Worm (Caenorhabditis elegans) whole organism, L4 larva: ENCODE results near the gene gldi-6.
"Not testable (repeated sequence)": the region's sequence is repeated elsewhere in the genome, so short reads cannot be mapped to it uniquely, and the experiment has no call there.

Experiments
- D1046.2 ChIP-seq: fragments of 200-800 bp; sonication (Bioruptor generic); IDR thresholded peaks from 2 replicates; pipeline ENCODE4 v1.3.6; 2022; ENCODE audit warnings: missing genetic modification characterization, missing compliant biosample characterization
- F26F4.8 ChIP-seq: fragments of 200-800 bp; sonication (Bioruptor generic); conservative IDR thresholded peaks from 2 replicates; pipeline ENCODE4 v1.3.6; 2022; ENCODE audit warnings: missing genetic modification characterization, missing compliant biosample characterization
- R02D3.7 ChIP-seq: fragments of 150-350 bp; sonication (generic microtip); optimal IDR thresholded peaks from 3 replicates; lab custom pipeline; 2014; ENCODE audit warnings: missing biosample characterization, missing genetic modification characterization
- T26A8.4 ChIP-seq: fragments of 200-800 bp; sonication (Bioruptor generic); IDR thresholded peaks from 2 replicates; pipeline ENCODE4 v1.3.6; 2022; ENCODE audit warnings: missing genetic modification characterization, missing compliant biosample characterization
- Y48G9A.11 ChIP-seq: fragments of 200-800 bp; sonication (Bioruptor generic); IDR thresholded peaks from 2 replicates; pipeline ENCODE4 v1.3.6; 2022; ENCODE audit warnings: missing genetic modification reagents, missing genetic modification characterization, missing compliant biosample characterization
- ZK337.2 ChIP-seq: fragments of 200-800 bp; sonication (Bioruptor generic); IDR thresholded peaks from 2 replicates; pipeline ENCODE4 v1.3.6; 2022; ENCODE audit warnings: missing genetic modification reagents, missing genetic modification characterization, missing compliant biosample characterization
- aha-1 ChIP-seq: fragments of 150-350 bp; peaks from one replicate; lab custom pipeline; 2014; ENCODE audit warnings: missing biosample characterization, missing genetic modification characterization
- aly-2 ChIP-seq: sonication (generic microtip); optimal IDR thresholded peaks from 2 replicates; lab custom pipeline; 2018; ENCODE audit warnings: missing biosample characterization, missing genetic modification characterization
- ceh-32 ChIP-seq: sonication (generic microtip); optimal IDR thresholded peaks from 2 replicates; lab custom pipeline; 2016; ENCODE audit warnings: mild to moderate bottlenecking, missing genetic modification characterization, missing compliant biosample characterization; ENCODE audit not compliant: poor library complexity
- ceh-44 ChIP-seq: fragments of 200-800 bp; sonication (Bioruptor generic); IDR thresholded peaks from 2 replicates; pipeline ENCODE4 v1.3.6; 2022; ENCODE audit warnings: missing genetic modification reagents, missing genetic modification characterization, missing compliant biosample characterization
- ctbp-1 ChIP-seq: fragments of 200-800 bp; sonication (Bioruptor generic); IDR thresholded peaks from 2 replicates; pipeline ENCODE4 v1.3.6; 2022; ENCODE audit warnings: missing genetic modification reagents, missing genetic modification characterization, missing compliant biosample characterization
- daf-19 ChIP-seq: fragments of 200-800 bp; sonication (Bioruptor generic); conservative IDR thresholded peaks from 2 replicates; pipeline ENCODE4 v1.3.6; 2022; ENCODE audit warnings: missing genetic modification characterization, missing compliant biosample characterization
- dmd-9 ChIP-seq: fragments of 200-800 bp; sonication (Bioruptor generic); IDR thresholded peaks from 2 replicates; pipeline ENCODE4 v1.3.6; 2022; ENCODE audit warnings: missing genetic modification reagents, missing genetic modification characterization, missing compliant biosample characterization
- dpl-1 ChIP-seq: fragments of 150-350 bp; optimal IDR thresholded peaks from 2 replicates; lab custom pipeline; 2014; ENCODE audit warnings: missing biosample characterization, missing genetic modification reagents, missing genetic modification characterization
- dve-1 ChIP-seq: sonication (generic microtip); optimal IDR thresholded peaks from 2 replicates; lab custom pipeline; 2017; ENCODE audit warnings: antibody characterized with exemption, mild to moderate bottlenecking, missing genetic modification characterization, missing compliant biosample characterization; ENCODE audit not compliant: insufficient read depth
- egl-43 ChIP-seq: fragments of 200-800 bp; sonication (Bioruptor generic); IDR thresholded peaks from 2 replicates; pipeline ENCODE4 v1.3.6; 2022; ENCODE audit warnings: missing genetic modification reagents, missing genetic modification characterization, missing compliant biosample characterization
- fkh-10 ChIP-seq: fragments of 150-350 bp; optimal IDR thresholded peaks from 2 replicates; lab custom pipeline; 2014; ENCODE audit warnings: missing biosample characterization, missing genetic modification reagents, missing genetic modification characterization
- fos-1 ChIP-seq: fragments of 150-350 bp; optimal IDR thresholded peaks from 2 replicates; lab custom pipeline; 2014; ENCODE audit warnings: missing biosample characterization, missing genetic modification characterization
- hif-1 ChIP-seq, 2 experiments: sonication (generic microtip); optimal IDR thresholded peaks; 2 replicates each; lab custom pipeline; 2016 to 2017; ENCODE audit warnings: missing compliant biosample characterization in 2 of 2, missing genetic modification characterization in 2 of 2, missing genetic modification reagents in 2 of 2, missing genotype in 2 of 2, mild to moderate bottlenecking in 1 of 2
- hlh-30 ChIP-seq: sonication (generic microtip); optimal IDR thresholded peaks from 2 replicates; lab custom pipeline; 2017; ENCODE audit warnings: antibody characterized with exemption, mild to moderate bottlenecking, missing genetic modification characterization, missing compliant biosample characterization; ENCODE audit not compliant: insufficient read depth
- hmg-1.1 ChIP-seq: fragments of 200-800 bp; sonication (Bioruptor generic); IDR thresholded peaks from 2 replicates; pipeline ENCODE4 v1.3.6; 2022; ENCODE audit warnings: missing genetic modification reagents, missing genetic modification characterization, missing compliant biosample characterization
- jun-1 ChIP-seq: fragments of 150-350 bp; optimal IDR thresholded peaks from 2 replicates; lab custom pipeline; 2014; ENCODE audit warnings: missing biosample characterization, missing genetic modification reagents, missing genetic modification characterization
- lim-7 ChIP-seq: fragments of 200-800 bp; sonication (Bioruptor generic); IDR thresholded peaks from 2 replicates; pipeline ENCODE4 v1.3.6; 2022; ENCODE audit warnings: missing genetic modification characterization, missing compliant biosample characterization
- lin-15B ChIP-seq: fragments of 150-350 bp; sonication (generic microtip); optimal IDR thresholded peaks from 3 replicates; lab custom pipeline; 2014; ENCODE audit warnings: missing biosample characterization, missing genetic modification characterization
- lin-29 ChIP-seq: fragments of 200-800 bp; sonication (Bioruptor generic); IDR thresholded peaks from 2 replicates; pipeline ENCODE4 v1.3.6; 2022; ENCODE audit warnings: missing genetic modification reagents, missing genetic modification characterization, missing compliant biosample characterization
- lin-38 ChIP-seq: fragments of 200-800 bp; sonication (Bioruptor generic); IDR thresholded peaks from 2 replicates; pipeline ENCODE4 v1.3.6; 2022; ENCODE audit warnings: missing genetic modification reagents, missing genetic modification characterization, missing compliant biosample characterization
- madf-5 ChIP-seq, 2 experiments: fragments of 200-800 bp; sonication (Bioruptor generic); IDR thresholded peaks; 2 replicates each; pipeline ENCODE4 v1.3.6; 2022; ENCODE audit warnings: missing compliant biosample characterization in 2 of 2, missing genetic modification characterization in 2 of 2
- mdt-29 ChIP-seq: fragments of 200-800 bp; sonication (Bioruptor generic); IDR thresholded peaks from 2 replicates; pipeline ENCODE4 v1.3.6; 2022; ENCODE audit warnings: missing genetic modification reagents, missing genetic modification characterization, missing compliant biosample characterization
- mxl-3 ChIP-seq: fragments of 200-800 bp; sonication (Bioruptor generic); optimal IDR thresholded peaks from 2 replicates; lab custom pipeline; 2018; ENCODE audit warnings: mild to moderate bottlenecking, missing genetic modification characterization, missing compliant biosample characterization
- nhr-111 ChIP-seq: fragments of 200-800 bp; sonication (Bioruptor generic); optimal IDR thresholded peaks from 2 replicates; lab custom pipeline; 2018; ENCODE audit warnings: mild to moderate bottlenecking, missing genetic modification characterization, missing compliant biosample characterization
- nhr-42 ChIP-seq: fragments of 200-800 bp; sonication (Bioruptor generic); IDR thresholded peaks from 2 replicates; pipeline ENCODE4 v1.3.6; 2022; ENCODE audit warnings: missing genetic modification characterization, missing compliant biosample characterization
- nhr-48 ChIP-seq: sonication (generic microtip); optimal IDR thresholded peaks from 2 replicates; lab custom pipeline; 2016; ENCODE audit warnings: mild to moderate bottlenecking, missing genetic modification characterization, missing compliant biosample characterization
- nhr-6 ChIP-seq: fragments of 150-350 bp; optimal IDR thresholded peaks from 2 replicates; lab custom pipeline; 2014; ENCODE audit warnings: missing biosample characterization, missing genetic modification characterization
- nhr-77 ChIP-seq: fragments of 150-350 bp; optimal IDR thresholded peaks from 2 replicates; lab custom pipeline; 2014; ENCODE audit warnings: missing biosample characterization, missing genetic modification characterization
- php-3 ChIP-seq: fragments of 200-800 bp; sonication (Bioruptor generic); IDR thresholded peaks from 2 replicates; pipeline ENCODE4 v1.3.6; 2022; ENCODE audit warnings: missing genetic modification reagents, missing genetic modification characterization, missing compliant biosample characterization
- pqm-1 ChIP-seq: sonication (generic microtip); optimal IDR thresholded peaks from 2 replicates; lab custom pipeline; 2017; ENCODE audit warnings: missing biosample characterization, missing genetic modification characterization
- set-16 ChIP-seq: fragments of 200-800 bp; sonication (Bioruptor generic); IDR thresholded peaks from 2 replicates; pipeline ENCODE4 v1.3.6; 2022; ENCODE audit warnings: missing genetic modification reagents, missing genetic modification characterization, missing compliant biosample characterization
- skn-1 ChIP-seq: fragments of 150-350 bp; optimal IDR thresholded peaks from 2 replicates; lab custom pipeline; 2014; ENCODE audit warnings: missing biosample characterization, missing genetic modification characterization
- snpc-1.2 ChIP-seq: fragments of 200-800 bp; sonication (Bioruptor generic); IDR thresholded peaks from 2 replicates; pipeline ENCODE4 v1.3.6; 2022; ENCODE audit warnings: missing genetic modification reagents, missing genetic modification characterization, missing compliant biosample characterization
- spr-1 ChIP-seq: sonication (generic microtip); optimal IDR thresholded peaks from 2 replicates; lab custom pipeline; 2016; ENCODE audit warnings: mild to moderate bottlenecking, missing genetic modification characterization, missing compliant biosample characterization
- spr-3 ChIP-seq: fragments of 200-800 bp; sonication (Bioruptor generic); optimal IDR thresholded peaks from 2 replicates; lab custom pipeline; 2018; ENCODE audit warnings: mild to moderate bottlenecking, missing genetic modification characterization, missing compliant biosample characterization
- unc-130 ChIP-seq: sonication (generic microtip); optimal IDR thresholded peaks from 2 replicates; lab custom pipeline; 2016; ENCODE audit warnings: missing genetic modification reagents, missing genetic modification characterization, missing compliant biosample characterization
- zfp-3 ChIP-seq: fragments of 200-800 bp; sonication (Bioruptor generic); conservative IDR thresholded peaks from 2 replicates; pipeline ENCODE4 v1.3.6; 2022; ENCODE audit warnings: missing genetic modification reagents, missing genetic modification characterization, missing compliant biosample characterization
- zip-11 ChIP-seq: fragments of 200-800 bp; sonication (Bioruptor generic); IDR thresholded peaks from 2 replicates; pipeline ENCODE4 v1.3.6; 2022; ENCODE audit warnings: missing genetic modification characterization, missing compliant biosample characterization
- ztf-11 ChIP-seq: fragments of 150-350 bp; optimal IDR thresholded peaks from 2 replicates; lab custom pipeline; 2014; ENCODE audit warnings: missing biosample characterization, missing genetic modification characterization

Gene gldi-6

DNA sequence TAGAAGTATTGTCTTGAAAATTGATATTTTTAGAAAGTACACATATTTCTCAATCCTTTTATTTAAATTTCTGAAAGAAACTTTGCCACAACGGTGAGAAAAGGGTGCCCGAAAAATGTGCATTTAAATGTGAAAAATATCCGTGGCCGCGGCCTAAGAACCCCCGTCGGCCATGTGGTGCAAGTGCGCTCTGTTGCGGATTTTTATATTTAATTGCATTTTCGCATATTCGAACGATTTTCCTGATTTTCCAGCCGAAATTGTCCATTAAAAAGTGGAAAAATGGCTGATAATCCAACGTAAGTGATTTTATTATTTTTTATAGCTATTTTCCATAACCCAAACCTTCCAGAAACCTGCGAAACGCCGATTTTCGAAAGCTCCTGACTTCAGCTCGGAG lies 35.5 kb downstream of the gldi-6 start, which contains the start of gene smu-2 (continued):
- TF ChIP-seq php-3 (GFP tag; lab: Robert Waterston, UW), result 0 out of 2 replicates have a peak, but pooled peaks have one; percentile 43
- peak; percentile 62 for TF ChIP-seq dpl-1 (GFP tag; lab: Kevin White, UChicago)
- TF ChIP-seq unc-130 (GFP tag; lab: Kevin White, UChicago), result peak; percentile 89
- no peak for TF ChIP-seq ceh-32 (tag; lab: Kevin White, UChicago)
- TF ChIP-seq mxl-3 (GFP tag; lab: Kevin White, UChicago), result no peak
- no peak for TF ChIP-seq zip-11
- TF ChIP-seq ztf-11 (tag; lab: Kevin White, UChicago), result no peak
- peak; percentile 54; the same call in 1 of the 2 replicates for TF ChIP-seq dmd-9
- no peak for TF ChIP-seq skn-1 (tag; lab: Kevin White, UChicago)
- TF ChIP-seq mdt-29 (GFP tag; lab: Robert Waterston, UW), result no peak
- no peak for TF ChIP-seq daf-19
- no peak for TF ChIP-seq set-16 (GFP tag; lab: Robert Waterston, UW)
- no peak for TF ChIP-seq fos-1 (tag; lab: Kevin White, UChicago)
- peak; percentile 74; the same call in 1 of the 2 replicates for TF ChIP-seq ZK337.2 (GFP tag; lab: Robert Waterston, UW)
- TF ChIP-seq fkh-10 (GFP tag; lab: Kevin White, UChicago), result peak; percentile 28
- no peak for TF ChIP-seq lin-15B (tag; lab: Kevin White, UChicago)
- TF ChIP-seq nhr-6 (tag; lab: Kevin White, UChicago), result no peak
- TF ChIP-seq hmg-1.1, result no peak
- TF ChIP-seq jun-1 (tag; lab: Kevin White, UChicago), result no peak
- TF ChIP-seq lin-38 (GFP tag; lab: Robert Waterston, UW), result peak; percentile 97
- no peak for TF ChIP-seq R02D3.7 (tag; lab: Kevin White, UChicago)
- no peak; a peak in 1 of 4 replicates for TF ChIP-seq madf-5 (GFP tag; IDR thresholded peaks at IDR 0.05; lab: Robert Waterston, UW)
- TF ChIP-seq aha-1, result peak; percentile 95
- TF ChIP-seq ctbp-1, result no peak
- no peak for TF ChIP-seq dve-1 (tag; lab: Kevin White, UChicago)
- no peak for TF ChIP-seq nhr-48
- no peak for TF ChIP-seq ceh-44 (GFP tag; lab: Robert Waterston, UW)

DNA sequence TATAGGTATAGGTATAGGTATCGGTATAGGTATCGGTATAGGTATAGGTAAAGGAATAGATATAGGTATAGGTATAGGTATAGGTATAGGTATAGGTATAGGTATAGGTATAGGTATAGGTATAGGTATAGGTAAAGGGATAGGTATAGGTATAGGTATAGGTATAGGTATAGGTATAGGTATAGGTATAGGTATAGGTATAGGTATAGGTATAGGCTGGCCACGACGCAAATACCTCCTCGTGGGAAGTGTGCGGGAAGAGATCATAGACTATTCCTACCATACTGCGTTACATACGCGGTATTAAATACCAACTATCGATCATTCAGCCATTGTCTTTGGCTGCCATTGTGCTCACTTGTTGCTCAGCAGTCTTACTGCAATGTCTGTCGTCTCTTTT lies 44.0 kb downstream of the gldi-6 start, which contains the start of gene fbxb-112:
Gene fbxb-112 (plus strand): TSS at position 301 of the 400 bp plus-strand sequence.
- not testable (repeated sequence) for TF ChIP-seq D1046.2; hlh-30 (tag; lab: Kevin White, UChicago); nhr-42 (GFP tag; lab: Robert Waterston, UW)

DNA sequence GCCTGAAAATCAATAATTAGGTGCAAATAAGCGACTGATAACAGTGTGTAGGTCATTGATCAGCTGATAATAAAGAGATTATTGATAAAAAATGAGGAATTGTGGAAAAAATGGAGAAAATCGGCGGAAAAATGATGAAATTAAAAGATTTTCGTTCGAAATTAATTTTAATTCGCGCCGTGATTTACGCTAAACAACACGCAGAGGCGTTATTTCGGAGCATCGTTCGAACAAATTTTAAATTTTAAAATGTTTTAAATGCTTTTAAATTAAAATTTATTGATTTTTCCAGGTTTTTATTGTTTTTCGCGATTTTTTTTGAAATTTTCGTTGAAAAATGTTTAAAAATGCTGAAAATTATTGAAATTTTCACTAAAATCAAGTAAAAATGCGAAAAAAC lies 52.6 kb downstream of the gldi-6 start, which contains the start of gene Y49F6B.9:
Gene Y49F6B.9 (minus strand): TSS at position 2 of the 400 bp plus-strand sequence.
- no peak for TF ChIP-seq pqm-1 (tag; lab: Kevin White, UChicago)
- no peak for TF ChIP-seq F26F4.8 (GFP tag; lab: Robert Waterston, UW)
- no peak for TF ChIP-seq hif-1 (tag; optimal IDR thresholded peaks at IDR 0.05; lab: Kevin White, UChicago)
- TF ChIP-seq aha-1, result peak; percentile 87
- no peak for TF ChIP-seq lim-7
- TF ChIP-seq Y48G9A.11 (GFP tag; lab: Robert Waterston, UW), result peak; percentile 94
- TF ChIP-seq, all 104 proteins: peak for 2

DNA sequence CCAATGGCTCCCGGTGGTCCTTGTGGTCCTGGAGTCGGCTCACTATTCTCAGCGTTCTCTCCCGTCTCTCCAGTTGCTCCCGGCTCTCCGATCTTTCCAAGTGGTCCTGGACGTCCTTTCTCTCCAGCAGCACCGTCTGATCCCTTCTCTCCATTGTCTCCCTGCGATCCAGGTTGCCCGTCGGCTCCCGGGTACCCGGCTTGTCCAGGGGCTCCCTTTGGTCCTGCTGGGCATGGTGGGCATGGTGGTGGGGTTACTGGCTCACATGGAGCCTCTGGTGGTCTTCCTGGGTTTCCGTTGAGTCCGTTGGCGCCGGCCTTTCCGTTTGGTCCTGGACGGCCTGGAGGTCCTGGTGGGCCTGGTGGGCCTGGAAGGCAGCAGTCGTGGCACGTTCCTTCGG lies 53.6 kb downstream of the gldi-6 start:
- TF ChIP-seq zfp-3 (GFP tag; lab: Robert Waterston, UW) (no peak), set-16 (GFP tag; lab: Robert Waterston, UW) (peak; percentile 97), snpc-1.2 (GFP tag; lab: Robert Waterston, UW) (no peak), spr-3 (no peak), lin-29 (GFP tag; lab: Robert Waterston, UW) (no peak), T26A8.4 (peak; percentile 57), nhr-77 (tag; lab: Kevin White, UChicago) (no peak), mxl-3 (GFP tag; lab: Kevin White, UChicago) (no peak), php-3 (GFP tag; lab: Robert Waterston, UW) (peak; percentile 31; the same call in 1 of the 2 replicates), nhr-111 (GFP tag; lab: Kevin White, UChicago) (peak; percentile 13), aly-2 (no peak), egl-43 (GFP tag; lab: Robert Waterston, UW) (peak; percentile 65; the same call in 1 of the 2 replicates), hif-1 (tag; optimal IDR thresholded peaks at IDR 0.05; lab: Kevin White, UChicago) (no peak), spr-1 (tag; lab: Kevin White, UChicago) (peak; percentile 7)
